Fruit fly (Drosophila melanogaster): ENCODE results near the gene CG7453.

Gene CG7453

DNA sequence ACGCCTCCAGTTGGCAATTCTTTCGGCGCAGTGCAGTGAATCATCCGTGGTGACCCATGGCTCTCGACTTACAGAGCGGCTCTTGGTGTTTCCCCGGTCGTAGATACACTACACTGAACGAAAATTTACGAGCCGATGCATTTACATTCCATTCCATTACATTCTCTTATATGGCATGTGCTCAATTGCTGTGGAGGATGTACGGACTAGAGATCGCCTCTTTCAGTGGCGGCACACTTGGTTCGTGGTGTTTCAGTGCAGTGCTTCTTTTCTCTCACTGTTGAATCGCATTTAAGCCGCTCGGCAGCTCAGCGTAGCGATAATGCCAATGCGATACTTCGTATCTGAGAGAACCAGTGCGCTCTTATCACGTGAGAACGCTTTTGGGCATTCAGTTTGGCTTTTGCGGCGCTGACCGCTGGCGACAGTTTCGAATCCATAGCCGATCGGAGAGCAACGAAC is 7.7 kb downstream of the CG7453 start, which contains the start of gene Mec2 (continued):
- no peak for TF ChIP-seq CG10147 (GFP tag; optimal IDR thresholded peaks at IDR 0.05)
- TF ChIP-seq H2.0 (GFP tag; IDR thresholded peaks at IDR 0.05) = peak; percentile 73
- TF ChIP-seq zfh2 (GFP tag; optimal IDR thresholded peaks at IDR 0.05) = peak; percentile 60
- TF ChIP-seq lmd (GFP tag; IDR thresholded peaks at IDR 0.05) = peak; percentile 37
- no peak for TF ChIP-seq pros (GFP tag; optimal IDR thresholded peaks at IDR 0.05)
- no peak for TF ChIP-seq abd-A (tag; optimal IDR thresholded peaks at IDR 0.05)
- TF ChIP-seq Fer3 (tag; optimal IDR thresholded peaks at IDR 0.05) = no peak
- peak; percentile 46 for TF ChIP-seq tx (GFP tag; optimal IDR thresholded peaks at IDR 0.05)
- peak; percentile 39; the same call in 1 of the 2 replicates for TF ChIP-seq E2f2 (GFP tag; IDR thresholded peaks at IDR 0.05)
- no peak for TF ChIP-seq ERR (GFP tag; optimal IDR thresholded peaks at IDR 0.05)
- no peak for TF ChIP-seq al (GFP tag; IDR thresholded peaks at IDR 0.05)
- no peak for TF ChIP-seq yki (optimal IDR thresholded peaks at IDR 0.05)
- TF ChIP-seq ab (GFP tag; optimal IDR thresholded peaks at IDR 0.05) = peak; percentile 2
- no peak for TF ChIP-seq slp2 (GFP tag; optimal IDR thresholded peaks at IDR 0.05)
- no peak for TF ChIP-seq Dbx (GFP tag; IDR thresholded peaks at IDR 0.05)
- peak; percentile 36 to 45 for TF ChIP-seq Pdp1 (GFP tag; optimal IDR thresholded peaks at IDR 0.05)
- TF ChIP-seq CG15011 (GFP tag; optimal IDR thresholded peaks at IDR 0.05) = no peak
- TF ChIP-seq CG33557 (GFP tag; optimal IDR thresholded peaks at IDR 0.05) = no peak
- TF ChIP-seq bowl (GFP tag; IDR thresholded peaks at IDR 0.05) = 0 out of 2 replicates have a peak, but pooled peaks have one; percentile 14
- TF ChIP-seq Sox102F (GFP tag; optimal IDR thresholded peaks at IDR 0.05) = peak; percentile 73
- peak; percentile 63; the same call in 2 of the 3 replicates for TF ChIP-seq Optix (GFP tag; IDR thresholded peaks at IDR 0.05)
- peak; percentile 57 for TF ChIP-seq CG14014 (GFP tag; IDR thresholded peaks at IDR 0.05)
- TF ChIP-seq Dp (GFP tag; optimal IDR thresholded peaks at IDR 0.05) = no peak
- peak; percentile 50 for TF ChIP-seq PHDP (tag; optimal IDR thresholded peaks at IDR 0.05)
- TF ChIP-seq D (optimal IDR thresholded peaks at IDR 0.05) = no peak
- no peak for TF ChIP-seq D (GFP tag; optimal IDR thresholded peaks at IDR 0.05)
- TF ChIP-seq CG2889 (GFP tag; IDR thresholded peaks at IDR 0.05) = 0 out of 3 replicates have a peak, but pooled peaks have one; percentile 49
- peak; percentile 54 for TF ChIP-seq CG16863 (GFP tag; optimal IDR thresholded peaks at IDR 0.05)
- no peak for TF ChIP-seq onecut (GFP tag; IDR thresholded peaks at IDR 0.05)
- TF ChIP-seq lab (GFP tag; optimal IDR thresholded peaks at IDR 0.05) = peak; percentile 32
- peak; percentile 39 for TF ChIP-seq ewg (GFP tag; optimal IDR thresholded peaks at IDR 0.05)
- peak; percentile 22 for TF ChIP-seq disco-r (GFP tag; optimal IDR thresholded peaks at IDR 0.05)
- TF ChIP-seq gce (GFP tag; IDR thresholded peaks at IDR 0.05) = no peak
- no peak for TF ChIP-seq CG17612 (GFP tag; IDR thresholded peaks at IDR 0.05)
- peak; percentile 42 for TF ChIP-seq Blimp-1 (GFP tag; optimal IDR thresholded peaks at IDR 0.05)
- no peak for TF ChIP-seq Jarid2 (GFP tag; optimal IDR thresholded peaks at IDR 0.05)
- TF ChIP-seq CG34376 (GFP tag; optimal IDR thresholded peaks at IDR 0.05) = no peak
- peak; percentile 12 for TF ChIP-seq CG12071 (GFP tag; optimal IDR thresholded peaks at IDR 0.05)
- TF ChIP-seq sd (tag; optimal IDR thresholded peaks at IDR 0.05) = peak; percentile 46
- no peak for TF ChIP-seq Vsx1 (GFP tag; optimal IDR thresholded peaks at IDR 0.05)
- no peak for TF ChIP-seq da (GFP tag; optimal IDR thresholded peaks at IDR 0.05)
- TF ChIP-seq CG10209 (GFP tag; optimal IDR thresholded peaks at IDR 0.05) = no peak
- no peak for TF ChIP-seq pfk (GFP tag; optimal IDR thresholded peaks at IDR 0.05)
- TF ChIP-seq TFAM (GFP tag; optimal IDR thresholded peaks at IDR 0.05) = no peak
- peak; percentile 18 for TF ChIP-seq phol (tag; optimal IDR thresholded peaks at IDR 0.05)
- TF ChIP-seq shn (GFP tag; optimal IDR thresholded peaks at IDR 0.05) = peak; percentile 65
- no peak for TF ChIP-seq danr (GFP tag; IDR thresholded peaks at IDR 0.05)
- TF ChIP-seq sqz (GFP tag; optimal IDR thresholded peaks at IDR 0.05) = no peak
- peak; percentile 59 for TF ChIP-seq CG9609 (GFP tag; optimal IDR thresholded peaks at IDR 0.05)
- TF ChIP-seq Mes4 (GFP tag; optimal IDR thresholded peaks at IDR 0.05) = peak; percentile 17
- TF ChIP-seq CG9215 (GFP tag; IDR thresholded peaks at IDR 0.05) = peak; percentile 12; the same call in 1 of the 2 replicates
